Worm (Caenorhabditis elegans): ENCODE measurements around the gene msp-33.
A peak's percentile ranks its signal among the peaks of the same experiment; 100 is the strongest.
"Not testable (repeated sequence)": the region's sequence is repeated elsewhere in the genome, so short reads cannot be mapped to it uniquely, and the experiment has no call there.

The msp-33 gene

DNA sequence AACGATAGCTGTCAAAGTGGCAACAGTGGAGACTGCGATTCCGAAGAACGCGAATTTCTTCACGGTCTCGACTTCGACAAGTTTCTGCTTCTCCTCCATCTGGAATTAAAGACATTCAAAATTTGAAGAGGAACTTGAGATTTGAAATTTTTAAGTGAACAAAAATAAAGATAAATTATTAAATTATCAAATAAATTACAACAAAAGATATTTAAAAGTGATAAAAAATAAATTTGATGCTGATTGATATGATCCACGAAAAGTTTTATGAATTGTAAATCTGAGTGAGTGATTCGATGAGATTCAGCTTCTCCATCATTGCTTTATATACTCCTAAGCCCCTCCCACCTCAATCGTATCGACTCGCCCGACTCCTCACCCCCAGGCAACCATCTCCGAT, 25.0 kb downstream of the msp-33 start, which contains the start of gene col-17:
TSS of gene col-17 (minus strand) at position 101 of the 400 bp plus-strand sequence.
- no peak for TF ChIP-seq flt-1 (GFP tag; IDR thresholded peaks at IDR 0.05)
- TF ChIP-seq hmbx-1 (tag; optimal IDR thresholded peaks at IDR 0.05) = no peak
- no peak for TF ChIP-seq B0310.2 (tag; optimal IDR thresholded peaks at IDR 0.05)
- no peak for TF ChIP-seq ceh-13 (GFP tag; optimal IDR thresholded peaks at IDR 0.05)
- no peak for TF ChIP-seq sea-1 (GFP tag; conservative IDR thresholded peaks at IDR 0.05)
- TF ChIP-seq aly-1 (tag; optimal IDR thresholded peaks at IDR 0.05) = no peak
- no peak for TF ChIP-seq tbx-11 (GFP tag; IDR thresholded peaks at IDR 0.05)
- TF ChIP-seq scrt-1 (GFP tag; IDR thresholded peaks at IDR 0.05) = no peak
- TF ChIP-seq hmg-4 (GFP tag; optimal IDR thresholded peaks at IDR 0.05) = no peak
- no peak for TF ChIP-seq ets-7 (tag; optimal IDR thresholded peaks at IDR 0.05)
- TF ChIP-seq ceh-36 (tag; optimal IDR thresholded peaks at IDR 0.05) = no peak
- no peak for TF ChIP-seq tbx-37 (GFP tag; conservative IDR thresholded peaks at IDR 0.05)
- no peak for TF ChIP-seq F13C5.2 (tag; optimal IDR thresholded peaks at IDR 0.05)
- no peak for TF ChIP-seq ama-1 (optimal IDR thresholded peaks at IDR 0.05)
- TF ChIP-seq pes-1 (GFP tag; IDR thresholded peaks at IDR 0.05) = no peak

DNA sequence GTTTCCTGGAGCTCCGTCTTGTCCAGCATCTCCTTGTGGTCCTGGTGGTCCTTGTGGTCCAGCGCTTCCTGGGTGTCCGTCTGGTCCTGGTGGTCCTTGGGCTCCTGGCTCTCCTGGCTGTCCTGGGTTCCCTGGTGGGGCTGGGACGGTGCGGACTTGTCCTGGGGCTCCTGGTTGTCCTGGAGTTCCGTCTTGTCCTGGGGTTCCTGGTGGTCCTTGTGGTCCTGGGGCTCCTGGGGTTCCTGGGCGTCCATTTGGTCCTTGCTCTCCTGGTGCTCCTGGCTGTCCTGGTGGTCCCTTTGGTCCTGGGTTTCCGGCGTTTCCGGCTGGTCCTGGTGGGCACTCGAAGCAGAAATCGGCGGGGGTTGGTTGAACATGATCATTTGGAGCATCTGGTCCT, 25.7 kb downstream of the msp-33 start:
- TF ChIP-seq scrt-1 (GFP tag; IDR thresholded peaks at IDR 0.05) = 0 out of 2 replicates have a peak, but pooled peaks have one; percentile 58
- 0 out of 2 replicates have a peak, but pooled peaks have one; percentile 15 for TF ChIP-seq pes-1 (GFP tag; IDR thresholded peaks at IDR 0.05)

DNA sequence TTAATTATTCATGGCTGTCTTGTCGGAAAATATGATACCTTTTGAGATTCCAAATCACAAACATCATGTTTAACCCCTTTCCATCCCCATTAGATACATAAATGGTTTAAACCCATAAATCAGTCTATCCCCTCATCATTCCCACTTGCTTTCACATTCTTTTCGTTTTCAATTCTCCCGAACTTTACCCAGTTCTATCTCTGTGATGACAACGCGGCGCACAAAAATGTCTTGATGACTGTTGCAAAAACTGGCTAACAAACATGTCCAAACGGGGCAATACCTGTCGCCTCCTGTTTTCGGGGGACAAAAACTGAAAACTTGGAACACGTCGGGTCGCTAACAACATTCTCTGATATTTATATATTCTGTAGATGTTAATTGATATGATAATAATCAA, 26.4 kb downstream of the msp-33 start:
- TF ChIP-seq flt-1 (GFP tag; IDR thresholded peaks at IDR 0.05) (no peak), hmbx-1 (tag; optimal IDR thresholded peaks at IDR 0.05) (no peak), B0310.2 (tag; optimal IDR thresholded peaks at IDR 0.05) (no peak), ceh-13 (GFP tag; optimal IDR thresholded peaks at IDR 0.05) (no peak), sea-1 (GFP tag; conservative IDR thresholded peaks at IDR 0.05) (no peak)

DNA sequence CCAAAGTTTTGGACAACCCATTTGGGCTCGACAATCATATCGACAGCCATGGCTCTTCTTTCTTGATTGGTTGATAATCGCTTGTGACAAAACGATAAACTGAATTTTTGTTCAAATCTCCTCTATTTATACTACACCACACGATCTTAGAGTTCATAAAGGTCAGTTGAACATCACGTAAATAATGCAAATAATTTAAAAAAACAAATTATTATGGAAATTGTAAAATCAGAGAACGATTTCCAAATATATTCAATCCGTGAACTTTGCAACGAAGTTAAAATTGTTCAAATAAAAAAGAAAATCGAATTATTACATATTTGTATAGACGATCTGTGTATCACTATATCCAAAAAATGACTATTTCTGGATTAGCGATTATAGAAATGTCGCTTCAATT, 29.1 kb downstream of the msp-33 start, which contains the start of the genes mpst-4 and F11G11.14:
TSS of gene mpst-4 (minus strand) at position 101 of the 400 bp plus-strand sequence.
TSS of gene F11G11.14 (plus strand) at position 325 of the 400 bp plus-strand sequence.
- TF ChIP-seq ceh-36 (tag; optimal IDR thresholded peaks at IDR 0.05) (no peak), F13C5.2 (tag; optimal IDR thresholded peaks at IDR 0.05) (no peak), hmbx-1 (tag; optimal IDR thresholded peaks at IDR 0.05) (no peak), tbx-11 (GFP tag; IDR thresholded peaks at IDR 0.05) (no peak), ets-7 (tag; optimal IDR thresholded peaks at IDR 0.05) (no peak), hmg-4 (GFP tag; optimal IDR thresholded peaks at IDR 0.05) (no peak), scrt-1 (GFP tag; IDR thresholded peaks at IDR 0.05) (no peak), tra-4 (tag; optimal IDR thresholded peaks at IDR 0.05) (no peak), flt-1 (GFP tag; IDR thresholded peaks at IDR 0.05) (no peak), ama-1 (optimal IDR thresholded peaks at IDR 0.05) (no peak), pes-1 (GFP tag; IDR thresholded peaks at IDR 0.05) (no peak), ceh-13 (GFP tag; optimal IDR thresholded peaks at IDR 0.05) (no peak), B0310.2 (tag; optimal IDR thresholded peaks at IDR 0.05) (no peak), hnd-1 (tag; optimal IDR thresholded peaks at IDR 0.05) (no peak), aly-1 (tag; optimal IDR thresholded peaks at IDR 0.05) (no peak), sea-1 (GFP tag; conservative IDR thresholded peaks at IDR 0.05) (no peak)

DNA sequence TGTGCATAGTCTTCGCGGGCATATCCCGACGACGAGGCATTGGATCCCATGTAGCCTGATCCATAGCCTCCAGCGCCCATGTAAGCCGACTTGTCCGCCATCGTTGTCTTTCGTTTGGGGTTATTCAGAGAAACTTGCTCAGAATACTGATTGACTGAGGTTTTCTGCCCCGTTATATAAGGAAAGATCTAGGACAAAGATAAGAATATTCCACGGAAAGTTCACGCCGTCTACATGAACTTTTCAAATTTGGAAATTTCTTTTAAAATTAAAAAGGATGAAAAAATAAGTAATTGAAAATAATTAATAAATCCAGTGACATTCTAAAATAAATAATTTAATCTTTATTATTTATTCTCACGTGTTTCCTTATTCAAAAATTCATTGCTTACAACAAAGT, 32.2 kb downstream of the msp-33 start, which contains the start of the genes nspd-5 and F11G11.4:
TSS of gene nspd-5 (minus strand) at position 101 of the 400 bp plus-strand sequence.
TSS of gene F11G11.4 (plus strand) at position 335 of the 400 bp plus-strand sequence.
- not testable (repeated sequence) for TF ChIP-seq hmbx-1 (tag; optimal IDR thresholded peaks at IDR 0.05); B0310.2 (tag; optimal IDR thresholded peaks at IDR 0.05); scrt-1 (GFP tag; IDR thresholded peaks at IDR 0.05)

DNA sequence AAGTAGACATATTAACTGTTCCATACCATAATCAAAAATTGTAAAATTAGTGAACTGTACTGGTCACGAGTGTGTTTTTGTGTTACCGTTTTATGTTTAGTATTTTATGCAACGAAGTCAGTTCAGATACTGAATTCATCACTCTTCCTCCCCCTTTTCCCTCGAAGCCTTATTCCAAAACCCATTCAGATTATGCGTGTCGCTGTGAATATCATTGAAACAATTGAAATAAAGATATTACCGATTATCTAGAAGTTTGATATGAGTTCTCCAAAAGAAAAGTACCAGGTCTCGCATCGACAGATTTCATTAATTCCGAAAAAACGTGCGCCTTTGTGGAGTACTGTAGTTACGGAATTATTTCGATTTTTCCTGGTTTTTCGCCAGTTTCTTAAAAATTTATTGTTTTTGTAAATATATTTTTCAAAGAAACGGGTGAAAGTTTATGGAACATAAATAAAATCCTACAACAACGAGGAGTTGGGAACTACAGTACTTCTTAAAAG, 33.5 kb downstream of the msp-33 start:
- TF ChIP-seq ets-7 (tag; optimal IDR thresholded peaks at IDR 0.05) = no peak
- TF ChIP-seq tra-4 (tag; optimal IDR thresholded peaks at IDR 0.05) = no peak
- TF ChIP-seq sea-1 (GFP tag; conservative IDR thresholded peaks at IDR 0.05) = no peak
- TF ChIP-seq tbx-37 (GFP tag; conservative IDR thresholded peaks at IDR 0.05) = no peak
- no peak for TF ChIP-seq hmbx-1 (tag; optimal IDR thresholded peaks at IDR 0.05)
- TF ChIP-seq ceh-36 (tag; optimal IDR thresholded peaks at IDR 0.05) = no peak
- TF ChIP-seq scrt-1 (GFP tag; IDR thresholded peaks at IDR 0.05) = no peak
- TF ChIP-seq ama-1 (optimal IDR thresholded peaks at IDR 0.05) = no peak
- no peak for TF ChIP-seq tbx-11 (GFP tag; IDR thresholded peaks at IDR 0.05)
- TF ChIP-seq F13C5.2 (tag; optimal IDR thresholded peaks at IDR 0.05) = no peak
- TF ChIP-seq hnd-1 (tag; optimal IDR thresholded peaks at IDR 0.05) = no peak
- TF ChIP-seq pes-1 (GFP tag; IDR thresholded peaks at IDR 0.05) = no peak
- no peak for TF ChIP-seq ceh-13 (GFP tag; optimal IDR thresholded peaks at IDR 0.05)
- no peak for TF ChIP-seq B0310.2 (tag; optimal IDR thresholded peaks at IDR 0.05)
- TF ChIP-seq aly-1 (tag; optimal IDR thresholded peaks at IDR 0.05) = no peak
- TF ChIP-seq hmg-4 (GFP tag; optimal IDR thresholded peaks at IDR 0.05) = no peak
- no peak for TF ChIP-seq flt-1 (GFP tag; IDR thresholded peaks at IDR 0.05)

DNA sequence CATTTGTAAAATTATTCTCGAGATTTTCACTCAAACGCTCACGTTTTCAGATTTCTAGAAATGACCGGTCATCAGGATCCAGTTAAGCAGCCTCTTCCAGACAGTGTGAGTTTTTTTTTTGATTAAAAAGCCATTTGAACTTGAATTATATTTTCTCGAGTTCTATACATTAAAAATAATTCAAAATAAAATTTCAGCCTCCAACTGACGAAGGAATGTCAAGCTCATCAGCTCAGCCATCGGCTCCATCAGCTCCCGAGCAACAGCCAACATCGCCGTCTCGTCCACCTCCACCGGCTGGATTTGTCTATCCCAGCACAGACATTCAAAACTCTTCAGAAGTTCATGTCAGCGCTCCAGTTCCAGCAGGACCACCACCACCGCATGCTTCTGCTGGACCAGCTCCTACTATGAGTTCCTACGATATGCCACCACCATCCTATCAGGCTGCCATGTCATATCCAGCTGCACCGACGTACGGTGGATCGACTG, 34.6 kb downstream of the msp-33 start, which contains the start of gene F11G11.5:
TSS of gene F11G11.5 (plus strand) at position 51 of the 492 bp plus-strand sequence.
- TF ChIP-seq scrt-1 (GFP tag; IDR thresholded peaks at IDR 0.05) = no peak

DNA sequence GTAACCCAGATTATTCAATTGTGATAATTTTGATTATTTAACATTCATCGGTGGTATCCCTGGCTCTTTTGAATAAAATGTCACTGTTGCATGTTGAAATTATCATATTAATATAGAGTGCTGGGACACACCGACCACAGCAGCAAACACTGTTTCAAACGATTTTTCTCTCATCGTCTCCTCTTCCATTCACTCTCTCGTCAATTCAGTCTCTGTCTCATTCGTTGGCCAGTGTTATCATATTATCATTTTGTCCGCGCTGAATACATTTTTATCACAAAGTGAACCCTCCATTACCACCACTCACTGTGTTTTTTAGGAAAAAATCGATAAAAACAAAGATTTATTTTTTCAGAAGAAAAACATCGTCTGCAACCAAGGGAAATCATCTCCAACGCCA, 35.4 kb downstream of the msp-33 start:
- TF ChIP-seq ceh-36 (tag; optimal IDR thresholded peaks at IDR 0.05) (no peak), tbx-37 (GFP tag; conservative IDR thresholded peaks at IDR 0.05) (no peak), flt-1 (GFP tag; IDR thresholded peaks at IDR 0.05) (no peak), hnd-1 (tag; optimal IDR thresholded peaks at IDR 0.05) (no peak), hmg-4 (GFP tag; optimal IDR thresholded peaks at IDR 0.05) (no peak), ets-7 (tag; optimal IDR thresholded peaks at IDR 0.05) (no peak), aly-1 (tag; optimal IDR thresholded peaks at IDR 0.05) (no peak), pes-1 (GFP tag; IDR thresholded peaks at IDR 0.05) (no peak), ama-1 (optimal IDR thresholded peaks at IDR 0.05) (no peak), tbx-11 (GFP tag; IDR thresholded peaks at IDR 0.05) (no peak), hmbx-1 (tag; optimal IDR thresholded peaks at IDR 0.05) (no peak), F13C5.2 (tag; optimal IDR thresholded peaks at IDR 0.05) (no peak)

Measured in whole organism, early embryonic.